Fruit fly (Drosophila melanogaster) whole organism, embryonic: ENCODE data around the gene mad2.

ENCODE experiments used
- CG3838 ChIP-seq: fragments of 200-800 bp; sonication (Bioruptor generic); optimal IDR thresholded peaks from 3 replicates; lab custom pipeline; 2016; ENCODE audit warnings: missing biosample characterization, missing genetic modification characterization
- CG8944 ChIP-seq: fragments of 200-800 bp; sonication (Bioruptor generic); optimal IDR thresholded peaks from 3 replicates; lab custom pipeline; 2016; ENCODE audit warnings: missing biosample characterization, missing genetic modification characterization
- crol ChIP-seq: fragments of 200-800 bp; sonication (Bioruptor generic); IDR thresholded peaks from 2 replicates; pipeline ENCODE4 v1.3.6; 2022; ENCODE audit warnings: missing biosample characterization, missing genetic modification characterization
- dmrt99B ChIP-seq: fragments of 200-800 bp; sonication (Bioruptor generic); optimal IDR thresholded peaks from 2 replicates; lab custom pipeline; 2018; ENCODE audit warnings: missing biosample characterization, mild to moderate bottlenecking, missing genetic modification characterization, moderate library complexity
- gem ChIP-seq: fragments of 200-800 bp; sonication (Bioruptor generic); optimal IDR thresholded peaks from 2 replicates; lab custom pipeline; 2019; ENCODE audit warnings: missing biosample characterization, mild to moderate bottlenecking, missing genetic modification characterization, moderate library complexity
- hbn ChIP-seq: fragments of 200-800 bp; sonication (Bioruptor generic); IDR thresholded peaks from 2 replicates; pipeline ENCODE4 v1.3.6; 2022; ENCODE audit warnings: missing biosample characterization, missing genetic modification characterization; ENCODE audit not compliant: partially characterized antibody
- kay ChIP-seq: fragments of 200-800 bp; sonication (Bioruptor generic); optimal IDR thresholded peaks from 2 replicates; lab custom pipeline; 2016; ENCODE audit warnings: missing biosample characterization, missing genetic modification characterization
- lbe ChIP-seq: fragments of 200-800 bp; sonication (Bioruptor generic); optimal IDR thresholded peaks from 2 replicates; lab custom pipeline; 2016; ENCODE audit warnings: missing biosample characterization, mild to moderate bottlenecking, missing genetic modification characterization
- mam ChIP-seq: fragments of 200-800 bp; sonication (Bioruptor generic); optimal IDR thresholded peaks from 3 replicates; lab custom pipeline; 2016; ENCODE audit warnings: missing biosample characterization, missing genetic modification characterization
- seq ChIP-seq: fragments of 200-800 bp; sonication (Bioruptor generic); IDR thresholded peaks from 2 replicates; pipeline ENCODE4 v1.3.6; 2022; ENCODE audit warnings: missing biosample characterization, missing genetic modification characterization
- tgo ChIP-seq: fragments of 200-800 bp; sonication (Bioruptor generic); IDR thresholded peaks from 3 replicates; pipeline ENCODE4 v1.3.6; 2022; ENCODE audit warnings: missing biosample characterization, missing genetic modification characterization
- usp ChIP-seq: fragments of >200 bp; optimal IDR thresholded peaks from 2 replicates; lab custom pipeline; 2017; ENCODE audit warnings: missing biosample characterization, missing genetic modification characterization

- TF ChIP-seq crol (GFP tag; lab: Robert Waterston, UW) (peak; percentile 37; the same call in 1 of the 2 replicates), dmrt99B (no peak), kay (GFP tag; lab: Kevin White, UChicago) (no peak), usp (GFP tag; lab: Kevin White, UChicago) (no peak), CG3838 (no peak), seq (GFP tag; lab: Robert Waterston, UW) (no peak), tgo (GFP tag; lab: Robert Waterston, UW) (no peak), lbe (GFP tag; lab: Kevin White, UChicago) (no peak), hbn (no peak), gem (tag; lab: Kevin White, UChicago) (no peak), CG8944 (GFP tag; lab: Kevin White, UChicago) (no peak), mam (GFP tag; lab: Kevin White, UChicago) (no peak)
Observed at dm6 chr3L:5807370-5808100, 5.4 kb downstream of the mad2 start.
